Worm (Caenorhabditis elegans) whole organism, L2 larva: ENCODE data around the gene C18A3.3.

Experiments used
- gmeb-1 ChIP-seq: fragments of 150-350 bp; optimal IDR thresholded peaks from 2 replicates; lab custom pipeline; 2014; ENCODE audit warnings: missing biosample characterization, missing genetic modification characterization
- nhr-11 ChIP-seq: fragments of 150-350 bp; optimal IDR thresholded peaks from 2 replicates; lab custom pipeline; 2014; ENCODE audit warnings: missing biosample characterization, missing genetic modification characterization
- nhr-129 ChIP-seq: fragments of 150-350 bp; optimal IDR thresholded peaks from 2 replicates; lab custom pipeline; 2014; ENCODE audit warnings: missing biosample characterization, missing genetic modification characterization
- sem-4 ChIP-seq: fragments of 150-350 bp; optimal IDR thresholded peaks from 2 replicates; lab custom pipeline; 2014; ENCODE audit warnings: missing biosample characterization, missing genetic modification reagents, missing genetic modification characterization
- unc-62 ChIP-seq: fragments of 150-350 bp; optimal IDR thresholded peaks from 2 replicates; lab custom pipeline; 2014; ENCODE audit warnings: missing biosample characterization, missing genetic modification reagents, missing genetic modification characterization
- zag-1 ChIP-seq: fragments of 150-350 bp; optimal IDR thresholded peaks from 2 replicates; lab custom pipeline; 2014; ENCODE audit warnings: missing biosample characterization, missing genetic modification characterization

DNA sequence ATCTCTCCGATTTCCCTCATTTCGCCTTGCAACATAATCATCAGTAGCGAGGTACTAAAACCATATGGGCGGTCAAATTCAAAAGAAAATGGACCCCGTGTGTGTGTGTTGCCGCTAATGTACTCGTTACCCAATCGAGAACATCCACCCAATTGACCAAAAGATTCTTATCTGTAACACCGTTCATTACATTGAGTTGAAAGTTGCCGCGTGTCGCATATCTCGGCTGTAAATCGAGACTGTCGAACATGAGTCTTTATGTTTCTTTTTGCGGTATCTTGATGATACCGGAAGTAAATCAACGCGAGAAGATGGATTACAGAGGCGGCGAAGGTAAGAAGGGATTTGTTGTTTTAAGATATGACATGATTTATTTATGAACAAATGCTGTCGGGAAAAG, 19.6 kb downstream of the C18A3.3 start:
- TF ChIP-seq zag-1 (tag; lab: Kevin White, UChicago) (no peak), unc-62 (no peak), nhr-129 (tag; lab: Kevin White, UChicago) (no peak), sem-4 (no peak), gmeb-1 (tag; lab: Kevin White, UChicago) (no peak), nhr-11 (tag; lab: Kevin White, UChicago) (no peak)
